Fruit fly (Drosophila melanogaster): ENCODE measurements around the gene Alg14.

Gene Alg14

dm6 chrX:15499996-15500904 is 28.3 kb downstream of the Alg14 start (continued):
- TF ChIP-seq Dfd (GFP tag; optimal IDR thresholded peaks at IDR 0.05) (no peak), ewg (GFP tag; optimal IDR thresholded peaks at IDR 0.05) (no peak), CG15269 (tag; optimal IDR thresholded peaks at IDR 0.05) (no peak), CG31224 (GFP tag; IDR thresholded peaks at IDR 0.05) (no peak)

dm6 chrX:15501706-15502267 is 29.8 kb downstream of the Alg14 start:
- TF ChIP-seq inv (GFP tag; IDR thresholded peaks at IDR 0.05; ENCODE audit: partially characterized antibody) = no peak
- TF ChIP-seq CG9817 (tag; optimal IDR thresholded peaks at IDR 0.05) = no peak
- TF ChIP-seq MTF-1 (GFP tag; optimal IDR thresholded peaks at IDR 0.05; ENCODE audit: borderline replicate concordance) = peak; percentile 14
- no peak for TF ChIP-seq CG2129 (GFP tag; IDR thresholded peaks at IDR 0.05; ENCODE audit: partially characterized antibody)
- no peak for TF ChIP-seq CG9609 (GFP tag; optimal IDR thresholded peaks at IDR 0.05)
- peak; percentile 5 for TF ChIP-seq CG15514 (GFP tag; optimal IDR thresholded peaks at IDR 0.05)
- no peak for TF ChIP-seq Hr51 (GFP tag; optimal IDR thresholded peaks at IDR 0.05)
- no peak for TF ChIP-seq pnt (GFP tag; optimal IDR thresholded peaks at IDR 0.05)
- TF ChIP-seq grau (tag; optimal IDR thresholded peaks at IDR 0.05) = no peak
- no peak for TF ChIP-seq Camta (GFP tag; optimal IDR thresholded peaks at IDR 0.05)
- TF ChIP-seq CG9797 (GFP tag; optimal IDR thresholded peaks at IDR 0.05) = no peak
- TF ChIP-seq CG7987 (GFP tag; optimal IDR thresholded peaks at IDR 0.05) = no peak
- TF ChIP-seq CG10959 (GFP tag; IDR thresholded peaks at IDR 0.05) = no peak
- no peak for TF ChIP-seq MESR4 (GFP tag; optimal IDR thresholded peaks at IDR 0.05)
- no peak for TF ChIP-seq bcd (GFP tag; optimal IDR thresholded peaks at IDR 0.05)
- peak; percentile 23 for TF ChIP-seq mirr (GFP tag; optimal IDR thresholded peaks at IDR 0.05)
- TF ChIP-seq hb (GFP tag; IDR thresholded peaks at IDR 0.05; ENCODE audit: partially characterized antibody) = no peak
- no peak for TF ChIP-seq zen2 (GFP tag; IDR thresholded peaks at IDR 0.05; ENCODE audit: partially characterized antibody)
- no peak for TF ChIP-seq repo (GFP tag; optimal IDR thresholded peaks at IDR 0.05)
- TF ChIP-seq Dbx (GFP tag; IDR thresholded peaks at IDR 0.05) = no peak
- TF ChIP-seq CG17385 (GFP tag; optimal IDR thresholded peaks at IDR 0.05) = no peak
- no peak for TF ChIP-seq CG3847 (GFP tag; IDR thresholded peaks at IDR 0.05)
- no peak for TF ChIP-seq gem (tag; optimal IDR thresholded peaks at IDR 0.05)
- no peak for TF ChIP-seq zf30C (GFP tag; optimal IDR thresholded peaks at IDR 0.05)
- no peak for TF ChIP-seq Opbp (GFP tag; IDR thresholded peaks at IDR 0.05; ENCODE audit: partially characterized antibody)
- no peak for TF ChIP-seq pb (GFP tag; optimal IDR thresholded peaks at IDR 0.05)
- no peak for TF ChIP-seq tgo (GFP tag; IDR thresholded peaks at IDR 0.05)
- no peak for TF ChIP-seq Dref (GFP tag; IDR thresholded peaks at IDR 0.05)
- no peak for TF ChIP-seq CG11695 (GFP tag; IDR thresholded peaks at IDR 0.05)
- no peak for TF ChIP-seq CG9932 (GFP tag; IDR thresholded peaks at IDR 0.05)
- no peak for TF ChIP-seq cas (GFP tag; IDR thresholded peaks at IDR 0.05)
- no peak for TF ChIP-seq CG18764 (GFP tag; optimal IDR thresholded peaks at IDR 0.05)
- TF ChIP-seq CG34376 (GFP tag; optimal IDR thresholded peaks at IDR 0.05) = peak; percentile 28
- TF ChIP-seq jing (GFP tag; optimal IDR thresholded peaks at IDR 0.05) = no peak
- no peak for TF ChIP-seq CG13123 (GFP tag; optimal IDR thresholded peaks at IDR 0.05)
- TF ChIP-seq br (optimal IDR thresholded peaks at IDR 0.05) = no peak
- no peak for TF ChIP-seq Elba2 (GFP tag; optimal IDR thresholded peaks at IDR 0.05)
- TF ChIP-seq CG6765 (GFP tag; optimal IDR thresholded peaks at IDR 0.05) = no peak
- TF ChIP-seq Med (GFP tag) = peak; percentile 68
- no peak for TF ChIP-seq CG13296 (GFP tag; optimal IDR thresholded peaks at IDR 0.05)
- no peak for TF ChIP-seq CG15073 (GFP tag; optimal IDR thresholded peaks at IDR 0.05)
- TF ChIP-seq fd96Cb (tag; optimal IDR thresholded peaks at IDR 0.05) = no peak
- peak; percentile 6 for TF ChIP-seq Hmr (GFP tag; optimal IDR thresholded peaks at IDR 0.05)
